Worm (Caenorhabditis elegans): Measurements from ENCODE around the gene mrps-25.

DNA sequence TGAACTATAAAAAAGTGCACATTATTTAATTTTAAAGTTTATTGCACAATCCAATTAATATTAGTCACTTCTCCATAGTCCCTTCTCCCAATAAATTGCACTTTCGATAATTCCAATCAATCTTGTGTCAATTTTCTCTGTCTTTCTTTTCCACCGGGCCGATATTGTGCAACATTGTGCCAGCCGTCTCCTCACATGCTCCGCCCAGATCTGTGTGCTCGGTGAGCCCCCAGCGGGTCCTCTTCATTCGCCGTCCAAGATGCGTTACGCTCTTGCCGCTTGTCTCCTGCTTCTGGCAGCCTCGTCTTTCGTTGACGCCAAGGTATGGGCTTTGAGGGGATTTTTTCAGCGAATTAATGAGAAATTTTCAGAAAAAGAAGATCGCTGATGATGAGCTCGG is 50.5 kb downstream of the mrps-25 start, which contains the start of gene ost-1:
- TF ChIP-seq T26A5.8 (tag; optimal IDR thresholded peaks at IDR 0.05) (no peak), F49E8.2 (tag; optimal IDR thresholded peaks at IDR 0.05; ENCODE audit: insufficient read depth) (no peak), Y53G8AR.9 (GFP tag; conservative IDR thresholded peaks at IDR 0.05) (no peak), mcd-1 (GFP tag; IDR thresholded peaks at IDR 0.05) (no peak), ztf-18 (tag; optimal IDR thresholded peaks at IDR 0.05) (no peak), K12H6.12 (tag; optimal IDR thresholded peaks at IDR 0.05) (no peak), B0336.3 (GFP tag; IDR thresholded peaks at IDR 0.05) (no peak), nhr-120 (GFP tag; IDR thresholded peaks at IDR 0.05) (no peak)

Measured in whole organism, young adult.